Fruit fly (Drosophila melanogaster) whole organism, embryonic: ENCODE measurements around the gene CG13898.

ENCODE experiments used
- B-H2 ChIP-seq: fragments of 200-800 bp; sonication (Bioruptor generic); optimal IDR thresholded peaks from 2 replicates; lab custom pipeline; 2018; ENCODE audit warnings: missing biosample characterization, mild to moderate bottlenecking, missing genetic modification characterization
- CG11398 ChIP-seq: fragments of 200-800 bp; sonication (Bioruptor generic); optimal IDR thresholded peaks from 2 replicates; lab custom pipeline; 2016; ENCODE audit warnings: missing biosample characterization, missing genetic modification characterization
- CG12155 ChIP-seq: fragments of 200-800 bp; sonication (Bioruptor generic); optimal IDR thresholded peaks from 3 replicates; lab custom pipeline; 2016; ENCODE audit warnings: missing biosample characterization, missing genetic modification characterization
- CG14050 ChIP-seq: fragments of 200-800 bp; sonication (Bioruptor generic); IDR thresholded peaks from 3 replicates; pipeline ENCODE4 v1.3.6; 2022; ENCODE audit warnings: missing biosample characterization, missing genetic modification characterization
- CG14667 ChIP-seq: fragments of 200-800 bp; sonication (Bioruptor generic); IDR thresholded peaks from 2 replicates; pipeline ENCODE4 v1.3.6; 2022; ENCODE audit warnings: missing biosample characterization, missing genetic modification characterization
- CG1602 ChIP-seq: fragments of 200-800 bp; sonication (Bioruptor generic); optimal IDR thresholded peaks from 3 replicates; lab custom pipeline; 2016; ENCODE audit warnings: missing biosample characterization, missing genetic modification characterization
- CG16863 ChIP-seq: fragments of 200-800 bp; sonication (Bioruptor generic); optimal IDR thresholded peaks from 3 replicates; lab custom pipeline; 2016; ENCODE audit warnings: missing biosample characterization, missing genetic modification characterization
- CG2120 ChIP-seq: fragments of 200-800 bp; sonication (Bioruptor generic); optimal IDR thresholded peaks from 3 replicates; lab custom pipeline; 2016; ENCODE audit warnings: missing biosample characterization, missing genetic modification characterization
- CG2129 ChIP-seq: fragments of 200-800 bp; sonication (Bioruptor generic); IDR thresholded peaks from 2 replicates; pipeline ENCODE4 v1.3.6; 2022; ENCODE audit warnings: missing biosample characterization, missing genetic modification characterization; ENCODE audit not compliant: partially characterized antibody
- CG30403 ChIP-seq: fragments of 200-800 bp; sonication (Bioruptor generic); optimal IDR thresholded peaks from 3 replicates; lab custom pipeline; 2016; ENCODE audit warnings: missing biosample characterization, missing genetic modification characterization
- CG32767 ChIP-seq: fragments of 200-800 bp; sonication (Bioruptor generic); IDR thresholded peaks from 2 replicates; pipeline ENCODE4 v1.3.6; 2022; ENCODE audit warnings: missing biosample characterization, missing genetic modification characterization
- CG33557 ChIP-seq: fragments of 200-800 bp; sonication (Bioruptor generic); optimal IDR thresholded peaks from 2 replicates; lab custom pipeline; 2019; ENCODE audit warnings: missing biosample characterization, mild to moderate bottlenecking, missing genetic modification characterization, moderate library complexity
- CG3407 ChIP-seq: fragments of 200-800 bp; sonication (Bioruptor generic); optimal IDR thresholded peaks from 2 replicates; lab custom pipeline; 2018; ENCODE audit warnings: missing biosample characterization, mild to moderate bottlenecking, missing genetic modification characterization
- CG34422 ChIP-seq: fragments of 200-800 bp; sonication (Bioruptor generic); IDR thresholded peaks from 3 replicates; pipeline ENCODE4 v1.3.6; 2022; ENCODE audit warnings: missing biosample characterization, missing genetic modification characterization
- CG42726 ChIP-seq: fragments of 200-800 bp; sonication (Bioruptor generic); IDR thresholded peaks from 2 replicates; pipeline ENCODE4 v1.3.6; 2022; ENCODE audit warnings: missing biosample characterization, missing genetic modification characterization; ENCODE audit not compliant: partially characterized antibody
- CG8359 ChIP-seq: fragments of 200-800 bp; sonication (Bioruptor generic); optimal IDR thresholded peaks from 2 replicates; lab custom pipeline; 2017; ENCODE audit warnings: missing biosample characterization, mild to moderate bottlenecking, missing genetic modification characterization, borderline replicate concordance
- CG8388 ChIP-seq: fragments of 200-800 bp; sonication (Bioruptor generic); optimal IDR thresholded peaks from 2 replicates; lab custom pipeline; 2019; ENCODE audit warnings: missing biosample characterization, mild to moderate bottlenecking, missing genetic modification characterization, moderate library complexity
- CG8765 ChIP-seq: fragments of 200-800 bp; sonication (Bioruptor generic); IDR thresholded peaks from 2 replicates; pipeline ENCODE4 v1.3.6; 2022; ENCODE audit warnings: missing biosample characterization, missing genetic modification characterization
- CG8924 ChIP-seq: fragments of 200-800 bp; optimal IDR thresholded peaks from 3 replicates; lab custom pipeline; 2019; ENCODE audit warnings: missing biosample characterization, mild to moderate bottlenecking, missing genetic modification characterization, moderate library complexity
- CG9437 ChIP-seq: fragments of 200-800 bp; sonication (Bioruptor generic); optimal IDR thresholded peaks from 2 replicates; lab custom pipeline; 2018; ENCODE audit warnings: missing biosample characterization, mild to moderate bottlenecking, missing genetic modification characterization
- Chrac-16 ChIP-seq: fragments of 200-800 bp; sonication (Bioruptor generic); optimal IDR thresholded peaks from 3 replicates; lab custom pipeline; 2016; ENCODE audit warnings: missing biosample characterization, missing genetic modification characterization
- GATAe ChIP-seq: fragments of 200-800 bp; sonication (Bioruptor generic); conservative IDR thresholded peaks from 2 replicates; pipeline ENCODE4 v1.3.6; 2022; ENCODE audit warnings: missing biosample characterization, missing genetic modification characterization
- HLH3B ChIP-seq: fragments of 200-800 bp; sonication (Bioruptor generic); IDR thresholded peaks from 2 replicates; pipeline ENCODE4 v1.3.6; 2022; ENCODE audit warnings: missing biosample characterization, missing genetic modification characterization
- HmgD ChIP-seq: fragments of 200-800 bp; sonication (Bioruptor generic); optimal IDR thresholded peaks from 3 replicates; lab custom pipeline; 2016; ENCODE audit warnings: missing biosample characterization, missing genetic modification characterization
- Lim3 ChIP-seq: fragments of 200-800 bp; sonication (Bioruptor generic); IDR thresholded peaks from 2 replicates; pipeline ENCODE4 v1.3.6; 2022; ENCODE audit warnings: missing biosample characterization, missing genetic modification characterization
- Meics ChIP-seq: fragments of 200-800 bp; sonication (Bioruptor generic); optimal IDR thresholded peaks from 2 replicates; lab custom pipeline; 2017; ENCODE audit warnings: missing biosample characterization, mild to moderate bottlenecking, missing genetic modification characterization
- NfI ChIP-seq: fragments of 200-800 bp; sonication (Bioruptor generic); optimal IDR thresholded peaks from 3 replicates; lab custom pipeline; 2018; ENCODE audit warnings: missing biosample characterization, mild to moderate bottlenecking, missing genetic modification characterization, moderate library complexity
- Pdp1 ChIP-seq, 2 experiments: fragments of 200-800 bp; sonication (Bioruptor generic); optimal IDR thresholded peaks; 3 replicates each; lab custom pipeline; 2016; ENCODE audit warnings: missing biosample characterization in 2 of 2, missing genetic modification characterization in 2 of 2, mild to moderate bottlenecking in 1 of 2, moderate library complexity in 1 of 2
- Scr ChIP-seq: fragments of 200-800 bp; sonication (Bioruptor generic); IDR thresholded peaks from 2 replicates; pipeline ENCODE4 v1.3.6; 2022; ENCODE audit warnings: missing biosample characterization, missing genetic modification characterization; ENCODE audit not compliant: partially characterized antibody
- ab ChIP-seq: fragments of 200-800 bp; sonication (Bioruptor generic); optimal IDR thresholded peaks from 2 replicates; lab custom pipeline; 2016; ENCODE audit warnings: missing biosample characterization, missing genetic modification characterization
- bowl ChIP-seq: fragments of 200-800 bp; sonication (Bioruptor generic); IDR thresholded peaks from 2 replicates; pipeline ENCODE4 v1.3.6; 2022; ENCODE audit warnings: missing biosample characterization, missing genetic modification characterization
- crol ChIP-seq: fragments of 200-800 bp; sonication (Bioruptor generic); IDR thresholded peaks from 2 replicates; pipeline ENCODE4 v1.3.6; 2022; ENCODE audit warnings: missing biosample characterization, missing genetic modification characterization
- dan ChIP-seq: fragments of 200-800 bp; sonication (Bioruptor generic); IDR thresholded peaks from 2 replicates; pipeline ENCODE4 v1.3.6; 2022; ENCODE audit warnings: missing biosample characterization, missing genetic modification characterization
- fd102C ChIP-seq: fragments of 200-800 bp; sonication (Bioruptor generic); optimal IDR thresholded peaks from 2 replicates; lab custom pipeline; 2018; ENCODE audit warnings: missing biosample characterization, mild to moderate bottlenecking, missing genetic modification characterization, moderate library complexity
- fru ChIP-seq: fragments of >200 bp; optimal IDR thresholded peaks from 2 replicates; lab custom pipeline; 2017
- her ChIP-seq: fragments of 200-800 bp; sonication (Bioruptor generic); optimal IDR thresholded peaks from 2 replicates; lab custom pipeline; 2016; ENCODE audit warnings: missing biosample characterization, missing genetic modification characterization
- insv ChIP-seq, 2 experiments: fragments of 200-800 bp; sonication (Bioruptor generic); optimal IDR thresholded peaks; 3 replicates each; lab custom pipeline; 2016 to 2018; ENCODE audit warnings: missing biosample characterization in 2 of 2, missing genetic modification characterization in 2 of 2
- lilli ChIP-seq: fragments of 200-800 bp; sonication (Bioruptor generic); optimal IDR thresholded peaks from 3 replicates; lab custom pipeline; 2016; ENCODE audit warnings: missing biosample characterization, missing genetic modification characterization
- lov ChIP-seq, 2 experiments: fragments of 200-800 bp in 1 of 2; fragments of >200 bp in 1 of 2; sonication (Bioruptor generic) in 1 of 2; IDR thresholded peaks in 1 of 2; optimal IDR thresholded peaks in 1 of 2; 2 replicates in 1 of 2; 3 replicates in 1 of 2; pipeline versions ENCODE4 v1.3.6 to Lab custom; 2017 to 2022; ENCODE audit warnings: missing biosample characterization in 1 of 2, missing genetic modification characterization in 1 of 2
- pb ChIP-seq: fragments of 200-800 bp; sonication (Bioruptor generic); optimal IDR thresholded peaks from 3 replicates; lab custom pipeline; 2016; ENCODE audit warnings: missing biosample characterization, missing genetic modification characterization
- pfk ChIP-seq: fragments of 200-800 bp; sonication (Bioruptor generic); optimal IDR thresholded peaks from 2 replicates; lab custom pipeline; 2018; ENCODE audit warnings: missing biosample characterization, mild to moderate bottlenecking, missing genetic modification characterization, moderate library complexity
- pum ChIP-seq: fragments of 200-800 bp; sonication (Bioruptor generic); optimal IDR thresholded peaks from 2 replicates; lab custom pipeline; 2016; ENCODE audit warnings: missing biosample characterization, missing genetic modification characterization
- repo ChIP-seq: fragments of 200-800 bp; sonication (Bioruptor generic); optimal IDR thresholded peaks from 2 replicates; lab custom pipeline; 2016; ENCODE audit warnings: missing biosample characterization, missing genetic modification characterization
- row ChIP-seq: fragments of 200-800 bp; sonication (Bioruptor generic); IDR thresholded peaks from 3 replicates; pipeline ENCODE4 v1.3.6; 2022; ENCODE audit warnings: missing biosample characterization, missing genetic modification characterization
- schlank ChIP-seq: fragments of 200-800 bp; sonication (Bioruptor generic); optimal IDR thresholded peaks from 2 replicates; lab custom pipeline; 2018; ENCODE audit warnings: missing biosample characterization, mild to moderate bottlenecking, missing genetic modification characterization
- scrt ChIP-seq: fragments of 200-800 bp; sonication (Bioruptor generic); optimal IDR thresholded peaks from 2 replicates; lab custom pipeline; 2018; ENCODE audit warnings: missing biosample characterization, mild to moderate bottlenecking, missing genetic modification characterization, moderate library complexity
- sr ChIP-seq: fragments of 200-800 bp; sonication (Bioruptor generic); IDR thresholded peaks from 3 replicates; pipeline ENCODE4 v1.3.6; 2022; ENCODE audit warnings: missing biosample characterization, missing genetic modification characterization
- stwl ChIP-seq: fragments of 200-800 bp; sonication (Bioruptor generic); optimal IDR thresholded peaks from 3 replicates; lab custom pipeline; 2018; ENCODE audit warnings: missing biosample characterization, mild to moderate bottlenecking, missing genetic modification characterization, moderate library complexity
- tgo ChIP-seq: fragments of 200-800 bp; sonication (Bioruptor generic); IDR thresholded peaks from 3 replicates; pipeline ENCODE4 v1.3.6; 2022; ENCODE audit warnings: missing biosample characterization, missing genetic modification characterization
- vnd ChIP-seq: fragments of 200-800 bp; sonication (Bioruptor generic); IDR thresholded peaks from 3 replicates; pipeline ENCODE4 v1.3.6; 2022; ENCODE audit warnings: missing biosample characterization, missing genetic modification characterization; ENCODE audit not compliant: partially characterized antibody

The CG13898 gene

dm6 chr3L:805642-806218, 1.9 kb upstream of the CG13898 start (continued):
- TF ChIP-seq fd102C (no peak), dan (GFP tag; lab: Robert Waterston, UW) (no peak), CG8359 (GFP tag; lab: Kevin White, UChicago) (no peak), Meics (GFP tag; lab: Kevin White, UChicago) (peak; percentile 48), B-H2 (no peak), repo (GFP tag; lab: Kevin White, UChicago) (peak; percentile 40), GATAe (GFP tag; lab: Robert Waterston, UW) (no peak), pum (GFP tag; lab: Kevin White, UChicago) (peak; percentile 43), pfk (GFP tag; lab: Kevin White, UChicago) (no peak), HLH3B (GFP tag; lab: Robert Waterston, UW) (peak; percentile 67), her (no peak), stwl (tag; lab: Kevin White, UChicago) (no peak), NfI (no peak), pb (peak; percentile 53), lilli (GFP tag; lab: Kevin White, UChicago) (peak; percentile 51), CG8765 (GFP tag; lab: Robert Waterston, UW) (peak; percentile 11; the same call in 1 of the 2 replicates), bowl (GFP tag; lab: Robert Waterston, UW) (0 out of 2 replicates have a peak, but pooled peaks have one; percentile 5), CG34422 (GFP tag; lab: Robert Waterston, UW) (peak; percentile 72; the same call in 2 of the 3 replicates), insv (GFP tag; optimal IDR thresholded peaks at IDR 0.05; lab: Kevin White, UChicago) (no peak), CG16863 (peak; percentile 52), crol (peak; percentile 59), CG42726 (GFP tag; lab: Robert Waterston, UW) (no peak), CG32767 (GFP tag; lab: Robert Waterston, UW) (no peak), ab (no peak), lov (optimal IDR thresholded peaks at IDR 0.05; lab: Kevin White, UChicago) (no peak), lov (GFP tag; IDR thresholded peaks at IDR 0.05; lab: Robert Waterston, UW) (0 out of 3 replicates have a peak, but pooled peaks have one; percentile 4), CG8388 (GFP tag; lab: Kevin White, UChicago) (peak; percentile 71), fru (no peak), CG12155 (GFP tag; lab: Kevin White, UChicago) (no peak), vnd (GFP tag; lab: Robert Waterston, UW) (no peak), CG3407 (GFP tag; lab: Kevin White, UChicago) (peak; percentile 4), scrt (GFP tag; lab: Kevin White, UChicago) (peak; percentile 37), CG1602 (GFP tag; lab: Kevin White, UChicago) (peak; percentile 20), CG14667 (GFP tag; lab: Robert Waterston, UW) (0 out of 2 replicates have a peak, but pooled peaks have one; percentile 13), HmgD (no peak), schlank (tag; lab: Kevin White, UChicago) (no peak), CG33557 (no peak), CG2120 (GFP tag; lab: Kevin White, UChicago) (peak; percentile 12), CG11398 (no peak), Chrac-16 (GFP tag; lab: Kevin White, UChicago) (peak; percentile 57), CG14050 (GFP tag; lab: Robert Waterston, UW) (no peak), CG30403 (GFP tag; lab: Kevin White, UChicago) (peak; percentile 57), CG8924 (tag; lab: Kevin White, UChicago) (peak; percentile 55), row (GFP tag; lab: Robert Waterston, UW) (peak; percentile 45; the same call in 1 of the 3 replicates), Pdp1 (GFP tag; optimal IDR thresholded peaks at IDR 0.05; lab: Kevin White, UChicago) (peak; percentile 50 to 53), Scr (GFP tag; lab: Robert Waterston, UW) (no peak), CG9437 (peak; percentile 15), Lim3 (GFP tag; lab: Robert Waterston, UW) (0 out of 2 replicates have a peak, but pooled peaks have one; percentile 7), sr (GFP tag; lab: Robert Waterston, UW) (no peak), tgo (GFP tag; lab: Robert Waterston, UW) (no peak; the same call in 2 of the 3 replicates), CG2129 (GFP tag; lab: Robert Waterston, UW) (no peak)
